Worm (Caenorhabditis elegans): Measurements from ENCODE around the gene F45D3.4.

ce11 chrV:12537505-12537904 lies 15.5 kb downstream of the F45D3.4 start:
- no peak for TF ChIP-seq rcor-1 (GFP tag; IDR thresholded peaks at IDR 0.05)
- no peak for TF ChIP-seq nhr-120 (GFP tag; IDR thresholded peaks at IDR 0.05)
- no peak for TF ChIP-seq dpl-1 (GFP tag; optimal IDR thresholded peaks at IDR 0.05)
- TF ChIP-seq snpc-4 (GFP tag; optimal IDR thresholded peaks at IDR 0.05) = no peak
- TF ChIP-seq snpc-4 (tag; optimal IDR thresholded peaks at IDR 0.05) = no peak
- no peak for TF ChIP-seq F55B11.4 (tag; optimal IDR thresholded peaks at IDR 0.05; ENCODE audit: borderline replicate concordance, insufficient read depth)
- TF ChIP-seq Y53F4B.3 (GFP tag; IDR thresholded peaks at IDR 0.05) = no peak
- no peak for TF ChIP-seq lsl-1 (GFP tag; optimal IDR thresholded peaks at IDR 0.05)
- no peak for TF ChIP-seq madf-10 (tag; optimal IDR thresholded peaks at IDR 0.05)
- no peak for TF ChIP-seq ztf-6 (GFP tag; IDR thresholded peaks at IDR 0.05)
